Worm (Caenorhabditis elegans) whole organism, L3 larva: ENCODE results near the gene C07H4.1.
A peak's percentile ranks its signal among the peaks of the same experiment; 100 is the strongest.

Source experiments
- R02D3.7 ChIP-seq: fragments of 150-350 bp; optimal IDR thresholded peaks from 2 replicates; lab custom pipeline; 2014; ENCODE audit warnings: missing biosample characterization, missing genetic modification characterization
- ZK546.5 ChIP-seq: sonication (generic microtip); optimal IDR thresholded peaks from 2 replicates; lab custom pipeline; 2017; ENCODE audit warnings: missing biosample characterization, missing genetic modification characterization
- ama-1 ChIP-seq: fragments of 150-350 bp; optimal IDR thresholded peaks from 2 replicates; lab custom pipeline; 2018
- daf-12 ChIP-seq: fragments of 150-350 bp; optimal IDR thresholded peaks from 2 replicates; lab custom pipeline; 2014; ENCODE audit warnings: missing biosample characterization, missing genetic modification reagents, missing genetic modification characterization
- egl-5 ChIP-seq: fragments of 150-350 bp; optimal IDR thresholded peaks from 2 replicates; lab custom pipeline; 2017; ENCODE audit warnings: missing biosample characterization, missing genetic modification reagents, missing genetic modification characterization, inconsistent platforms
- elt-2 ChIP-seq: sonication (generic microtip); optimal IDR thresholded peaks from 2 replicates; lab custom pipeline; 2016; ENCODE audit warnings: missing genetic modification reagents, mild to moderate bottlenecking, missing genetic modification characterization, missing compliant biosample characterization
- elt-3 ChIP-seq, 3 experiments: fragments of 150-350 bp in 1 of 3; sonication (generic microtip) in 2 of 3; optimal IDR thresholded peaks; 2 replicates in 2 of 3; 4 replicates in 1 of 3; lab custom pipeline; 2014 to 2017; ENCODE audit warnings: missing biosample characterization in 3 of 3, missing genetic modification characterization in 3 of 3
- fkh-10 ChIP-seq: sonication (generic microtip); optimal IDR thresholded peaks from 2 replicates; lab custom pipeline; 2017; ENCODE audit warnings: missing biosample characterization, missing genetic modification reagents, missing genetic modification characterization
- fkh-2 ChIP-seq: fragments of 150-350 bp; optimal IDR thresholded peaks from 2 replicates; lab custom pipeline; 2014; ENCODE audit warnings: missing biosample characterization, missing genetic modification reagents, missing genetic modification characterization
- fos-1 ChIP-seq: fragments of 150-350 bp; optimal IDR thresholded peaks from 2 replicates; lab custom pipeline; 2014; ENCODE audit warnings: missing biosample characterization, missing genetic modification characterization
- hmg-11 ChIP-seq: sonication (generic microtip); optimal IDR thresholded peaks from 2 replicates; lab custom pipeline; 2016; ENCODE audit warnings: missing genetic modification characterization, missing compliant biosample characterization
- jun-1 ChIP-seq: fragments of 150-350 bp; optimal IDR thresholded peaks from 2 replicates; lab custom pipeline; 2014; ENCODE audit warnings: missing biosample characterization, missing genetic modification reagents, missing genetic modification characterization
- lin-39 ChIP-seq: fragments of 150-350 bp; optimal IDR thresholded peaks from 2 replicates; lab custom pipeline; 2018; ENCODE audit warnings: missing biosample characterization, missing genetic modification reagents, missing genetic modification characterization
- lsy-12 ChIP-seq: sonication (generic microtip); optimal IDR thresholded peaks from 2 replicates; lab custom pipeline; 2016; ENCODE audit warnings: mild to moderate bottlenecking, missing genetic modification characterization, missing compliant biosample characterization
- nfya-1 ChIP-seq: sonication (generic microtip); optimal IDR thresholded peaks from 2 replicates; lab custom pipeline; 2017; ENCODE audit warnings: missing genetic modification characterization, mild to moderate bottlenecking, missing compliant biosample characterization, antibody characterized with exemption, moderate library complexity; ENCODE audit not compliant: insufficient read depth
- nhr-11 ChIP-seq: fragments of 150-350 bp; optimal IDR thresholded peaks from 2 replicates; lab custom pipeline; 2014; ENCODE audit warnings: missing biosample characterization, missing genetic modification characterization
- nhr-12 ChIP-seq: fragments of 150-350 bp; optimal IDR thresholded peaks from 2 replicates; lab custom pipeline; 2014; ENCODE audit warnings: missing biosample characterization, missing genetic modification characterization
- nhr-23 ChIP-seq: fragments of 150-350 bp; optimal IDR thresholded peaks from 2 replicates; lab custom pipeline; 2014; ENCODE audit warnings: missing biosample characterization, missing genetic modification reagents, missing genetic modification characterization
- nhr-25 ChIP-seq: sonication (generic microtip); optimal IDR thresholded peaks from 2 replicates; lab custom pipeline; 2017; ENCODE audit warnings: missing biosample characterization, missing genetic modification characterization
- nhr-28 ChIP-seq: fragments of 150-350 bp; optimal IDR thresholded peaks from 2 replicates; lab custom pipeline; 2014; ENCODE audit warnings: missing biosample characterization, missing genetic modification characterization
- nhr-67 ChIP-seq: fragments of 150-350 bp; optimal IDR thresholded peaks from 2 replicates; lab custom pipeline; 2014; ENCODE audit warnings: missing biosample characterization, missing genetic modification characterization
- nhr-76 ChIP-seq: fragments of 150-350 bp; sonication (generic microtip); optimal IDR thresholded peaks from 5 replicates; lab custom pipeline; 2014; ENCODE audit warnings: missing biosample characterization, missing genetic modification characterization
- nhr-77 ChIP-seq: fragments of 150-350 bp; optimal IDR thresholded peaks from 2 replicates; lab custom pipeline; 2014; ENCODE audit warnings: missing biosample characterization, missing genetic modification characterization
- pha-4 ChIP-seq: fragments of 150-350 bp; optimal IDR thresholded peaks from 2 replicates; lab custom pipeline; 2014; ENCODE audit warnings: missing biosample characterization, missing genetic modification reagents, missing genetic modification characterization
- pqm-1 ChIP-seq: fragments of 150-350 bp; optimal IDR thresholded peaks from 2 replicates; lab custom pipeline; 2017; ENCODE audit warnings: missing biosample characterization, missing genetic modification characterization, inconsistent platforms
- tbx-2 ChIP-seq: sonication (generic microtip); optimal IDR thresholded peaks from 2 replicates; lab custom pipeline; 2016; ENCODE audit warnings: mild to moderate bottlenecking, missing genetic modification characterization, missing compliant biosample characterization

C07H4.1 gene

DNA sequence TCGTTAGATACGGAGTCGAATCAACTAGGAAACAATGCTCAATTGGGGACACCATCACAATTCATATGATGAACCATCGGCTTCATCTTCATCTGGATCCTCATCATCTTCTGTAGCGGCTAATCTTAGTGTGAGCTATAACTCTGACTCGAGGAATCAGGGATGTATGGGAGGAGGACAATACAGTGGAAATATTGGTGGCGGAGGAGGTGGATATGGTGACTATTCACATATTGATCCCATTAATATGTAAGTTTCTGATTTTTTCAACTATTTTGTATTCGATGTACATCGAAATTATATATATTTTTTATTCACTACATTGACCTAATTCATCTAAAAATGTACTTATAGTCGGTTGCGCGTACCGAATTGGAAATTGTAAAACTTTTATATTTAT is 33.9 kb upstream of the C07H4.1 start:
- no peak for TF ChIP-seq nfya-1 (tag; lab: Kevin White, UChicago)
- TF ChIP-seq egl-5 (tag; lab: Kevin White, UChicago): no peak
- TF ChIP-seq ama-1 (lab: Kevin White, UChicago): peak; percentile 44
- no peak for TF ChIP-seq jun-1 (tag; lab: Kevin White, UChicago)

DNA sequence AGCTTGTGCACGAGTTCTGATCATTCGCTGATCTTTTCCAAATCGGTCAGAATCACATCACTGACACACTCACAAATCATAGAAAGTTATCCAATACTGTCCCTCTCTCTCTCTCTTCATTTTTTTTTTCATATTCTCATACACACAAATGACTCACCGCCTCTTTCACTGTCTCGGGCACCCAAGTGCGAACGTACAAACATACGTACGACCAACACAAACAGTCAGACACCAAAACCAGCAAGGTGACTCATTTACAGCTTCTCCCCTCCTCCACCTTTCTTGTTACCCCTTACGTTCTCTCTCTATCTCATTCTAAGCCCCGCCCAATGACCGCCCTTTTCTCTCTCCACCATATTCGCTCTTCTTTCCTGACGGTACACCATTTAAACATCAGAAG is 33.5 kb upstream of the C07H4.1 start:
- TF ChIP-seq nhr-23: peak; percentile 32
- no peak for TF ChIP-seq ZK546.5 (tag; lab: Kevin White, UChicago)
- no peak for TF ChIP-seq nhr-76
- TF ChIP-seq fos-1: peak; percentile 98
- peak; percentile 36 for TF ChIP-seq hmg-11 (tag; lab: Kevin White, UChicago)
- peak; percentile 1 for TF ChIP-seq elt-2 (tag; lab: Kevin White, UChicago)
- TF ChIP-seq pha-4 (tag; lab: Kevin White, UChicago): peak; percentile 78
- TF ChIP-seq R02D3.7 (tag; lab: Kevin White, UChicago): no peak
- no peak for TF ChIP-seq daf-12
- TF ChIP-seq nhr-25 (tag; lab: Kevin White, UChicago): peak; percentile 6
- peak in 1 of 3 experiments; percentile 3 for TF ChIP-seq elt-3 (tag; optimal IDR thresholded peaks at IDR 0.05; lab: Kevin White, UChicago)

DNA sequence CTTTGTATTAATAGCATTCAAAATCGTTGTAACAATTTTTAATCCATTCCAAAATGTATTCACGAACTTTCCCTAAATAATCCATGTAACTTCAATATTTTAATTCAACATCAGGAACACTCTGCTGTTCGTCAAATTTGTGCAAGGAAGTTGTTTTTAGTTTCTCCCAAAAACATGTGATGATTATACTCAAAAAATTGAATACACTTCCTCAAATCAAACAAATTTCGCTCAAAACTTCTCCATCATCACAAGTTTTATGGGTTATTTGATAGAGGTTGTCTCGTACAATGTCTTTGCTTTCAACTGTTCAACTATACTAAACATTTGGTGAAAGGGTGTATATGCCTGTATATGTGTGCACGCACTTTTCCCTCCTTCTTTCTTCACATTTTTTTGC is 31.5 kb upstream of the C07H4.1 start:
- TF ChIP-seq jun-1 (tag; lab: Kevin White, UChicago): no peak
- TF ChIP-seq ZK546.5 (tag; lab: Kevin White, UChicago): no peak
- TF ChIP-seq elt-2 (tag; lab: Kevin White, UChicago): peak; percentile 3
- peak; percentile 53 for TF ChIP-seq pqm-1 (tag; lab: Kevin White, UChicago)
- peak; percentile 17 for TF ChIP-seq pha-4 (tag; lab: Kevin White, UChicago)
- TF ChIP-seq nhr-77 (tag; lab: Kevin White, UChicago): no peak

DNA sequence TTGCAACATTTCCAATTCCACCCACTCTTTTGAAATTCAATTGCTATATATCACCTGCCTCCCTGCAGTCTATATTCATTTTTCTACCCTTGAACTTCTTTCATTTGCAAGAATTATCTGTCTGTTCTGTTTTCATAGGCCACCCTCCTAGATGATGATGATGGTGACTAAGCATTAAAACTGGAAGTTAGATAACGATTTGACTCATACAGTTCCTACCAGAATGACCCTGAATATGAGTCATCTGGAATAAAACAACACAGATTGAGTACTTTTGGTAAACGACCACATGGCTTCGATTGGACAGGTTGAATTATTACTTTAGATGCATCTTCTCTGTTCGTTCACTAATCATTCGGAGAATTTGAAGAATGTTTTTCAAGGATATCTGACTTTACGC is 30.9 kb upstream of the C07H4.1 start:
- TF ChIP-seq nhr-25 (tag; lab: Kevin White, UChicago) (peak; percentile 31), nhr-12 (tag; lab: Kevin White, UChicago) (no peak), pqm-1 (tag; lab: Kevin White, UChicago) (peak; percentile 1), nhr-23 (peak; percentile 37)

DNA sequence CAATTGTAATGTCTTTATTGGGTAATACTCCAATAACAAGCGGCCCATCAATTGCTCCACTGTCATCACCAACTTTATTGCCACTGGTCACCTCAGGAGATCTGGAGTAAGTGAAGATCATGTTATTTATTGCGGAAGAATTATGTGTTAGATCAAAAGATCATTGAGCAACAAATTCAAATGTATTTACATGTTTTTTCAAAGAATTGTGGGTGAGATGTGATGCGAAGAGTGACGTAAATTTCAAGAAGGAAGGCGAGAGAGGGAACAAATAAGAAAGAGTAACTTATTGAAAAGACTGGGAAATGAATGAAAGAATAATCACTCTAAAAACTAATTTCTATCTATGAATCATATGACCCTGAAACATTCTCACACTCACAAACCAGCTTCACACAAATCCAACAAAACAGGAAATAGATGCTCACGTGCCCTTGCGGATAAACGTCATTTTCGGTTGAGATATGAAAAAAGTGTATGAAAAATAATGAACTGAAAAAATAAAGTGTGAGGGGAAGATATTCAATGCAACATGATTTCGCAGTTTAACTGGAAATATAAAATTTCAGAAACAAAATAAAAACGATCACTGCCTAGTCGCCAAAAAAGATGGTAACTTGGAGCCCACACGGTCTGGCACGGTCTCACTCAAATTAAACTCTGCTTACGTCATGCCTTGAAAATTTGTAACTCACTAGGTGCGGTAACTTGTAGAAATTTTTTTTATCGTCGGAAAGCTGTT is 27.5 kb upstream of the C07H4.1 start:
- TF ChIP-seq daf-12: no peak
- peak; percentile 12 for TF ChIP-seq nfya-1 (tag; lab: Kevin White, UChicago)

DNA sequence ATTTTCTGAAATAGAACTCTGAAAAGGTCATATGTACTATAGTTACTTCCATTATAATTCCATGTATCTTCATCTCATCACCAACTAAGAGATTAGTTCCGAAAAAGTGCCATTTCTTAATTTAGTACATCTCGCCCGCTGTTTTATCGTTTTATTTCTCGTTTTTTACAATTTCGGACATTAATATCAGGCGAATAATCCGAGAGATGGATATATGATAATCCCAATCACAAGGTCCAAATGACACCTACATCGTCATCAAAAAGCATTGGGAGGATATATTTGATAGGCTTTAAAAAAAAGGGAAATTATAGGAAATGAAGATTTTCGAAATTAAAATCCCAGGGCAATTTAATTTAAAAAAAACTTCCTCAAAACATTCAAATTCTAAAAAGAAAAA is 26.8 kb upstream of the C07H4.1 start:
- TF ChIP-seq fkh-2 (tag; lab: Kevin White, UChicago) (no peak), lsy-12 (tag; lab: Kevin White, UChicago) (no peak), nhr-77 (tag; lab: Kevin White, UChicago) (no peak), fkh-10 (GFP tag; lab: Kevin White, UChicago) (no peak)

DNA sequence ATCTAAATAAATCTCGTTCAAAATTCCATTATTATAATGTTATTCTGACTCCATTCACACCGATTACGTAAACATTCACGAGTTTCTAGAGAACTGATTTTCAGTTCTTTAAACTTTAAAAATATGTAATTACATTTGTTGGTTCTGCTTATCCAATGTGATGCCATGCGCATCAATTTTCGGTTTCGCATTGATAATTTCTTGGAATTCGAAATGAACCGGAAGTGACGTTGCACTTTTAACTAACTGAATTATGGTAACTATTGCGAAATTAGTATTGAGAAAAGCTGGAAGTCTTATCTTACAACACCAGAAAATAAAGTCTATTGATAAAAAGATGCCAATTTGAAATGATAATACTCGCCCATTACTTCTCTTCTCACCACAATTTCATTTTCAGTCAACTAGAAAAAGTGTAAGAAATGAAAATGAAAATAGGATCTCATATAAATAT is 24.3 kb upstream of the C07H4.1 start:
- TF ChIP-seq nhr-28 (no peak), nhr-77 (tag; lab: Kevin White, UChicago) (no peak), pha-4 (tag; lab: Kevin White, UChicago) (peak; percentile 35), lin-39 (no peak), fkh-2 (tag; lab: Kevin White, UChicago) (no peak), nhr-11 (tag; lab: Kevin White, UChicago) (peak; percentile 72), jun-1 (tag; lab: Kevin White, UChicago) (no peak), pqm-1 (tag; lab: Kevin White, UChicago) (peak; percentile 50), nhr-12 (tag; lab: Kevin White, UChicago) (no peak), tbx-2 (tag; lab: Kevin White, UChicago) (peak; percentile 2), elt-2 (tag; lab: Kevin White, UChicago) (peak; percentile 78), nhr-67 (tag; lab: Kevin White, UChicago) (no peak)
